Worm (Caenorhabditis elegans): ENCODE results near the gene krr-1.
A peak's percentile ranks its signal among the peaks of the same experiment; 100 is the strongest.

The krr-1 gene

DNA sequence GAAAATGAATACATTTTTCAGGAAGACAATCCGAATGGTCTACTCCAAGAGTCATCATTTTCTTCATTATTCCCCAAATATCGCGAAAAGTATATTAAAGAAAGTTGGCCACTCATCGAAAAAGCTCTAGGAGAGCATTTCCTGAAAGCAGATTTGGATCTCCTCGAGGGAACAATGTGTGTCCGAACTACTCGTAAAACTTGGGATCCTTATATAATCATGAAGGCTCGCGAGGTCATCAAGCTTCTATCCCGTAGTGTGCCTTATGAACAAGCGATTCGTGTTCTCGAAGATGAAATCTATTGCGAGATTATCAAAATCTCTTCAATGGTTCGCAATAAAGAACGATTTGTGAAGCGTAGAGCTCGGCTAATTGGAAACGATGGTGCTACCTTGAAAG, 534 bp downstream of the krr-1 start:
- no peak for TF ChIP-seq unc-120 (tag; optimal IDR thresholded peaks at IDR 0.05; ENCODE audit: poor library complexity, severe bottlenecking)
- no peak for TF ChIP-seq nhr-12 (tag; optimal IDR thresholded peaks at IDR 0.05)
- no peak for TF ChIP-seq unc-62 (GFP tag; optimal IDR thresholded peaks at IDR 0.05)
- no peak for TF ChIP-seq sem-2 (GFP tag; optimal IDR thresholded peaks at IDR 0.05)
- no peak for TF ChIP-seq nhr-237 (tag; optimal IDR thresholded peaks at IDR 0.05)
- TF ChIP-seq blmp-1 (tag; optimal IDR thresholded peaks at IDR 0.05), result no peak
- no peak for TF ChIP-seq M03D4.4 (tag; optimal IDR thresholded peaks at IDR 0.05)
- no peak for TF ChIP-seq drap-1 (GFP tag; optimal IDR thresholded peaks at IDR 0.05)

DNA sequence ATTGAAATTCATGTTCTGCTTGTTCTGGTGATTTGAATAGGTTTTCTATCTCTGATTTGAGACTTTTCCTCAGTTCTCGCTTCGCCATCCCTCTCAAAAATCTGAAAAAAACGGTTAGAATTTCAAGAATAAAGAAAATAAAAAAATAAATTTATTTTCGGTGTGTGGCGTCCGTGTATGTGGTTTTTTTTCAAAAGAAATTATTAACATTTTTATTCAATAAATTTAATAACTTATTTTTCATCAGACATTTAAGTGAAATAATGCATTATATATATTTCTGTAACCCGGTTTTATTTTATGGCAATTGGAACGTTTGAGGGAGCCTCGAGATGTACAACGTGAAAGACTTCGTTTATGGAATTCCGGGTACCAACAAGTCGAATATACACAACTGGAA, 3.7 kb downstream of the krr-1 start, which contains the start of gene C05C8.5:
C05C8.5 (minus strand) TSS at position 101 of the 400 bp plus-strand sequence.
- TF ChIP-seq hlh-1 (tag; optimal IDR thresholded peaks at IDR 0.05) (no peak), nhr-2 (tag; optimal IDR thresholded peaks at IDR 0.05) (no peak), ham-2 (GFP tag; optimal IDR thresholded peaks at IDR 0.05) (no peak), nhr-237 (tag; optimal IDR thresholded peaks at IDR 0.05) (no peak), elt-1 (tag; optimal IDR thresholded peaks at IDR 0.05; ENCODE audit: borderline replicate concordance, insufficient read depth) (no peak), ceh-43 (GFP tag; optimal IDR thresholded peaks at IDR 0.05) (no peak), lin-32 (GFP tag; optimal IDR thresholded peaks at IDR 0.05) (no peak), nhr-28 (tag; optimal IDR thresholded peaks at IDR 0.05) (no peak), ceh-83 (GFP tag; optimal IDR thresholded peaks at IDR 0.05) (no peak), zip-8 (tag; optimal IDR thresholded peaks at IDR 0.05) (no peak), tbx-8 (GFP tag; optimal IDR thresholded peaks at IDR 0.05) (no peak), nhr-12 (tag; optimal IDR thresholded peaks at IDR 0.05) (no peak), lsy-2 (tag; optimal IDR thresholded peaks at IDR 0.05) (no peak), unc-120 (tag; optimal IDR thresholded peaks at IDR 0.05; ENCODE audit: poor library complexity, severe bottlenecking) (no peak)

DNA sequence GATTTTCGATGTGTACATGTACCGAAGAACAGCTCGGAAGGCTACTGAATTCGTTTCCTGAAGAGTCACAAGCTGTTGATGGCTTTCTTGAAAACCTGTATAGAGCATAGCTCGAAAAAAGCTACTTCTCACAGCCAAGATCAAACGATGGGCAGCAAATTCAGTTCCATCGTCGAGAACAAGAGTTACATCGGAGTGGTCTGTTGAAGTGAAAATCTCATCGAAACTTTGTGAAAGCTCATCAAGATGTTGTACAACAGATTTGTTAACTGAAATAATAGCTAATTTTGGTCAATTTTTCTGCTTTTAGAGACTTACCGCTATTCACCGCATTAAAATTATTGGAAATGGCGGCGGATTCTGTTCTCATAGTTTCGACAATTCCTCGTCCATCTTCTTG, 5.7 kb downstream of the krr-1 start:
- no peak for TF ChIP-seq pha-4 (tag; optimal IDR thresholded peaks at IDR 0.05)
- no peak for TF ChIP-seq sem-2 (GFP tag; optimal IDR thresholded peaks at IDR 0.05)
- TF ChIP-seq nhr-2 (tag; optimal IDR thresholded peaks at IDR 0.05), result no peak
- TF ChIP-seq mab-5 (tag; optimal IDR thresholded peaks at IDR 0.05), result no peak
- no peak for TF ChIP-seq nhr-237 (tag; optimal IDR thresholded peaks at IDR 0.05)
- TF ChIP-seq flh-1 (GFP tag; optimal IDR thresholded peaks at IDR 0.05), result no peak

DNA sequence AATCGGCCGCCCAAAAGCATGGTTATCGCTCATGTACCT, 5.9 kb downstream of the krr-1 start, which contains the start of gene hpo-9:
hpo-9 (minus strand) TSS at position 37 of the 39 bp plus-strand sequence.
- no peak for TF ChIP-seq bed-3 (GFP tag; optimal IDR thresholded peaks at IDR 0.05)
- no peak for TF ChIP-seq unc-62 (GFP tag; optimal IDR thresholded peaks at IDR 0.05)
- no peak for TF ChIP-seq sem-2 (GFP tag; optimal IDR thresholded peaks at IDR 0.05)
- no peak for TF ChIP-seq ham-2 (GFP tag; optimal IDR thresholded peaks at IDR 0.05)
- TF ChIP-seq drap-1 (GFP tag; optimal IDR thresholded peaks at IDR 0.05), result no peak
- TF ChIP-seq snpc-4 (tag; optimal IDR thresholded peaks at IDR 0.05), result no peak
- no peak for TF ChIP-seq elt-1 (tag; optimal IDR thresholded peaks at IDR 0.05; ENCODE audit: borderline replicate concordance, insufficient read depth)
- no peak for TF ChIP-seq elt-3 (tag; optimal IDR thresholded peaks at IDR 0.05)
- no peak for TF ChIP-seq hlh-1 (tag; optimal IDR thresholded peaks at IDR 0.05)
- TF ChIP-seq ceh-43 (GFP tag; optimal IDR thresholded peaks at IDR 0.05), result no peak
- no peak for TF ChIP-seq blmp-1 (tag; optimal IDR thresholded peaks at IDR 0.05)

DNA sequence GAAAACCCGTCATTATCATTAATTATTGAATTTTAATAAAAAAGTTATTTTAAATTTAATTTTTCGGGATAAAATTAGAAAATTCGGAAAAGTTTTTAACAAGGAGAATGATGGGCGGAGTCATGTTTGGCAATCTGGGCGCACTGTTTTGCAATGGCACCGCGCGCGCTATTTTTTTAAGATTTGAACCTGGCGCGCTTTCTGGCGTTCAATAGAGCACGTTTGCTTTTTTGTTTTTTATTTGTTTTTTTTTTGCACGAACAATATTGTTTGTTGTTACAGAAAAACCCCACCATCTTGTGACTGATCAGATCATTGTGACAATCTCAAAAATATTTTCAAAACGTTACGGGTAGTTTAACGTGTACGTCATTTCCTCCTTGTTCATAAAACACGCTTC, 6.1 kb downstream of the krr-1 start, which contains the start of gene hyls-1:
hyls-1 (plus strand) TSS at position 249 of the 400 bp plus-strand sequence.
- TF ChIP-seq ceh-43 (GFP tag; optimal IDR thresholded peaks at IDR 0.05) (no peak), ztf-11 (tag; optimal IDR thresholded peaks at IDR 0.05) (no peak), nhr-12 (tag; optimal IDR thresholded peaks at IDR 0.05) (no peak), pha-4 (tag; optimal IDR thresholded peaks at IDR 0.05) (peak; percentile 42), unc-39 (tag; optimal IDR thresholded peaks at IDR 0.05) (no peak), nhr-28 (tag; optimal IDR thresholded peaks at IDR 0.05) (no peak), mab-5 (tag; optimal IDR thresholded peaks at IDR 0.05) (peak; percentile 10), mls-2 (tag; optimal IDR thresholded peaks at IDR 0.05) (no peak), M03D4.4 (tag; optimal IDR thresholded peaks at IDR 0.05) (no peak), drap-1 (GFP tag; optimal IDR thresholded peaks at IDR 0.05) (no peak), sem-2 (GFP tag; optimal IDR thresholded peaks at IDR 0.05) (no peak), blmp-1 (tag; optimal IDR thresholded peaks at IDR 0.05) (no peak), zip-8 (tag; optimal IDR thresholded peaks at IDR 0.05) (no peak), lin-13 (tag; optimal IDR thresholded peaks at IDR 0.05) (peak; percentile 33), ceh-83 (GFP tag; optimal IDR thresholded peaks at IDR 0.05) (no peak), ceh-39 (tag; optimal IDR thresholded peaks at IDR 0.05) (peak; percentile 62), mep-1 (tag; optimal IDR thresholded peaks at IDR 0.05) (peak; percentile 64), ces-1 (GFP tag; optimal IDR thresholded peaks at IDR 0.05) (peak; percentile 73), ham-2 (GFP tag; optimal IDR thresholded peaks at IDR 0.05) (no peak), nhr-2 (tag; optimal IDR thresholded peaks at IDR 0.05) (peak; percentile 9), lsy-2 (tag; optimal IDR thresholded peaks at IDR 0.05) (peak; percentile 76), lin-32 (GFP tag; optimal IDR thresholded peaks at IDR 0.05) (no peak), elt-1 (tag; optimal IDR thresholded peaks at IDR 0.05; ENCODE audit: borderline replicate concordance, insufficient read depth) (no peak), sptf-1 (tag; optimal IDR thresholded peaks at IDR 0.05) (no peak), elt-3 (tag; optimal IDR thresholded peaks at IDR 0.05) (no peak), flh-1 (GFP tag; optimal IDR thresholded peaks at IDR 0.05) (no peak), bed-3 (GFP tag; optimal IDR thresholded peaks at IDR 0.05) (no peak), unc-62 (GFP tag; optimal IDR thresholded peaks at IDR 0.05) (no peak), unc-120 (tag; optimal IDR thresholded peaks at IDR 0.05; ENCODE audit: poor library complexity, severe bottlenecking) (peak; percentile 93), snpc-4 (tag; optimal IDR thresholded peaks at IDR 0.05) (no peak), tbx-8 (GFP tag; optimal IDR thresholded peaks at IDR 0.05) (no peak), hlh-1 (tag; optimal IDR thresholded peaks at IDR 0.05) (peak; percentile 21), cnd-1 (tag; optimal IDR thresholded peaks at IDR 0.05) (no peak), nhr-76 (tag; optimal IDR thresholded peaks at IDR 0.05) (no peak), nhr-237 (tag; optimal IDR thresholded peaks at IDR 0.05) (peak; percentile 82)
